Worm (Caenorhabditis elegans) whole organism, late embryonic: ENCODE data around the gene ntp-1.

Experiments used
- T23F11.4 ChIP-seq: fragments of 200-800 bp; sonication (Bioruptor generic); optimal IDR thresholded peaks from 2 replicates; lab custom pipeline; 2018; ENCODE audit warnings: mild to moderate bottlenecking, missing genetic modification characterization, missing compliant biosample characterization
- ahr-1 ChIP-seq: sonication (generic microtip); optimal IDR thresholded peaks from 2 replicates; lab custom pipeline; 2016; ENCODE audit warnings: missing genetic modification characterization, missing compliant biosample characterization
- ceh-24 ChIP-seq: sonication (generic microtip); optimal IDR thresholded peaks from 2 replicates; lab custom pipeline; 2016; ENCODE audit warnings: mild to moderate bottlenecking, missing genetic modification characterization, missing compliant biosample characterization
- elt-2 ChIP-seq: sonication (generic microtip); optimal IDR thresholded peaks from 2 replicates; lab custom pipeline; 2016; ENCODE audit warnings: missing genetic modification reagents, missing genetic modification characterization, missing compliant biosample characterization
- eyg-1 ChIP-seq: sonication (generic microtip); optimal IDR thresholded peaks from 2 replicates; lab custom pipeline; 2016; ENCODE audit warnings: missing genotype, missing genetic modification characterization, missing compliant biosample characterization
- hlh-15 ChIP-seq: sonication (generic microtip); optimal IDR thresholded peaks from 2 replicates; lab custom pipeline; 2016; ENCODE audit warnings: missing genetic modification characterization, missing compliant biosample characterization
- lin-11 ChIP-seq: fragments of 200-800 bp; sonication (Bioruptor generic); optimal IDR thresholded peaks from 2 replicates; lab custom pipeline; 2018; ENCODE audit warnings: mild to moderate bottlenecking, missing genetic modification characterization, missing compliant biosample characterization
- madf-2 ChIP-seq: sonication (generic microtip); optimal IDR thresholded peaks from 2 replicates; lab custom pipeline; 2017; ENCODE audit warnings: missing genetic modification characterization, missing compliant biosample characterization
- mec-3 ChIP-seq: sonication (generic microtip); optimal IDR thresholded peaks from 2 replicates; lab custom pipeline; 2016; ENCODE audit warnings: borderline replicate concordance, missing genetic modification characterization, missing compliant biosample characterization
- nhr-11 ChIP-seq: fragments of 150-350 bp; optimal IDR thresholded peaks from 2 replicates; lab custom pipeline; 2014; ENCODE audit warnings: missing biosample characterization, missing genetic modification characterization
- sox-4 ChIP-seq: sonication (generic microtip); optimal IDR thresholded peaks from 2 replicates; lab custom pipeline; 2017; ENCODE audit warnings: mild to moderate bottlenecking, missing genetic modification characterization, inconsistent platforms, missing compliant biosample characterization
- tbx-7 ChIP-seq: sonication (generic microtip); optimal IDR thresholded peaks from 2 replicates; lab custom pipeline; 2016; ENCODE audit warnings: missing genotype, missing genetic modification characterization, missing compliant biosample characterization
- ttx-3 ChIP-seq: sonication (generic microtip); optimal IDR thresholded peaks from 2 replicates; lab custom pipeline; 2016; ENCODE audit warnings: missing genetic modification reagents, missing genetic modification characterization, missing compliant biosample characterization
- zip-5 ChIP-seq: sonication (generic microtip); optimal IDR thresholded peaks from 2 replicates; lab custom pipeline; 2016; ENCODE audit warnings: missing genetic modification characterization, missing compliant biosample characterization

Gene ntp-1

DNA sequence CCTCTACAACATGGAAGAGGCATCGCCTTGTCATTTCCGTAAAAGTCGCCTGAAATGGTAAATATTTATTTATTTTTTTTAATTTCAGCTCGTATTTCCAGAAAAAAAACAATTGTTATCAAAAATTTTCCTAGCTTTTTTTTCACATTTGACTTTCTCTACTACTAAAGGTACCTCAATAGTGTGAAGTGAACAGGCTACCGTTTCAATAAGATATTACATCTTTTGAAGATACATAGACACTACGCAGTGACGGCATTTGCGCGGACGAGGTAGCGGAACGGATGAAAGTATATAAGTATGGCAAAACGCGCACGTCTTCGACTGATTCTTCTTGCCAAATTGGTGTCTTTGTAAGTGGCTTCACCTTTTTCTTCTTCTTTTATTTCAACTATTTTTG lies 41.5 kb downstream of the ntp-1 start, which contains the start of gene col-14:
Gene col-14, plus strand, starts transcription at position 301 of the 400 bp plus-strand sequence.
- TF ChIP-seq madf-2 (tag; lab: Kevin White, UChicago) (no peak), ttx-3 (tag; lab: Kevin White, UChicago) (no peak), tbx-7 (tag; lab: Kevin White, UChicago) (no peak), eyg-1 (no peak), ceh-24 (tag; lab: Kevin White, UChicago) (no peak), ahr-1 (no peak), mec-3 (no peak)

DNA sequence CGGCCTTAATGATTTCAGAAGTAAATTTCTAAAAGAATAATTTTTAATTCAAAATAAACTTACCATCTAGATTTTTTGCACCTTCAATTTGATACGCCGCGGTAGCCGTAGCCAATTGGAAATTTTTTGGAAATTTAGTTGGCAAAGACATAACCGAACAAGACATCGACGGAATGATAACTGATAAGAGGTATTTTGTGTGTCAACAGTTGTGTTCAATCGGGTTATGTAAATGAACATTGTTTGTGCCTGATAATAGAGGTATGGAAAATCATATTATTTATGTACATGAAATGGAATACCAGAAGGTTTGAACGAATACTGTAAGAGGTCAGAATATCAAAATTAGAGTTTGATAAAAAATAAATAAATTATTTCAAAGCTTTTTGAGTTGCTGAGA lies 46.8 kb downstream of the ntp-1 start, which contains the start of gene klo-1:
Gene klo-1, minus strand, starts transcription at position 388 of the 400 bp plus-strand sequence.
- TF ChIP-seq lin-11 (tag; lab: Kevin White, UChicago) (no peak), T23F11.4 (GFP tag; lab: Kevin White, UChicago) (no peak)

DNA sequence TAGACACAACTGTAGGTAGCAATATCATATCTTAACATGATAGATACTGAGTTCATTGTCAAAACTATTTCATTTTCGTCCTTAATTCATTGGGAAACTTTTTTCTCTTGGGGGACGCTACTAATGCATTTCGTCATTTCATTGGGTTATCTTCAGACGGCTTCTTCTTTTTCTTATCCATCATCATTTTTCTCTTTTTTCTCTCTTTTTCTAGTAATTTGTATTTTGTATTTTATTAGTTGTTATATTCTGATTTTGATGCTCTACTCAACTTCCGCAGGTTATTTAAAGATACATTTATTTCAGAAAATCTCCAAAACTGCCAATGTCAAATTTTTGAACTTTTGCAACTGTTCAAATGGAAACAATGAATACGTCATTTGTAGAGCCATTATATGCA lies 51.1 kb downstream of the ntp-1 start, which contains the start of gene npr-35:
Gene npr-35, plus strand, starts transcription at position 301 of the 400 bp plus-strand sequence.
- TF ChIP-seq hlh-15 (tag; lab: Kevin White, UChicago) (no peak), sox-4 (tag; lab: Kevin White, UChicago) (no peak), zip-5 (no peak), elt-2 (no peak), nhr-11 (tag; lab: Kevin White, UChicago) (no peak)
